Fruit fly (Drosophila melanogaster) whole organism, embryonic: ENCODE data around the gene Mer.

ENCODE experiments used
- Aef1 ChIP-seq: fragments of 200-800 bp; sonication (Bioruptor generic); IDR thresholded peaks from 3 replicates; pipeline ENCODE4 v1.3.6; 2022; ENCODE audit warnings: missing biosample characterization, missing genetic modification characterization
- Awh ChIP-seq: fragments of 200-800 bp; sonication (Bioruptor generic); IDR thresholded peaks from 2 replicates; pipeline ENCODE4, ENCODE4 v1.3.6; 2022; ENCODE audit warnings: missing biosample characterization, missing genetic modification characterization
- Bteb2 ChIP-seq: fragments of 200-800 bp; sonication (Bioruptor generic); optimal IDR thresholded peaks from 2 replicates; lab custom pipeline; 2016; ENCODE audit warnings: missing biosample characterization, missing genetic modification characterization
- CG1024 ChIP-seq: fragments of 200-800 bp; sonication (Bioruptor generic); IDR thresholded peaks from 2 replicates; pipeline ENCODE4 v1.3.6; 2022; ENCODE audit warnings: missing biosample characterization, missing genetic modification characterization
- CG10321 ChIP-seq: fragments of 200-800 bp; sonication (Bioruptor generic); IDR thresholded peaks from 2 replicates; pipeline ENCODE4 v1.3.6; 2022; ENCODE audit warnings: missing biosample characterization, missing genetic modification characterization
- CG10979 ChIP-seq: fragments of 200-800 bp; sonication (Bioruptor generic); optimal IDR thresholded peaks from 2 replicates; lab custom pipeline; 2018; ENCODE audit warnings: missing biosample characterization, mild to moderate bottlenecking, missing genetic modification characterization, moderate library complexity
- CG12659 ChIP-seq: fragments of 200-800 bp; sonication (Bioruptor generic); optimal IDR thresholded peaks from 3 replicates; lab custom pipeline; 2017; ENCODE audit warnings: mild to moderate bottlenecking, missing biosample characterization, missing genetic modification reagents, missing genetic modification characterization
- CG1602 ChIP-seq: fragments of 200-800 bp; sonication (Bioruptor generic); optimal IDR thresholded peaks from 3 replicates; lab custom pipeline; 2016; ENCODE audit warnings: missing biosample characterization, missing genetic modification characterization
- CG16813 ChIP-seq: fragments of 200-800 bp; sonication (Bioruptor generic); IDR thresholded peaks from 3 replicates; pipeline ENCODE4 v1.3.6; 2022; ENCODE audit warnings: missing biosample characterization, missing genetic modification characterization; ENCODE audit not compliant: partially characterized antibody
- CG17802 ChIP-seq: fragments of 200-800 bp; sonication (Bioruptor generic); optimal IDR thresholded peaks from 2 replicates; lab custom pipeline; 2018; ENCODE audit warnings: missing biosample characterization, mild to moderate bottlenecking, missing genetic modification characterization, moderate library complexity
- CG3838 ChIP-seq: fragments of 200-800 bp; sonication (Bioruptor generic); optimal IDR thresholded peaks from 3 replicates; lab custom pipeline; 2016; ENCODE audit warnings: missing biosample characterization, missing genetic modification characterization
- CG4360 ChIP-seq: fragments of 200-800 bp; sonication (Bioruptor generic); IDR thresholded peaks from 2 replicates; pipeline ENCODE4 v1.3.6; 2022; ENCODE audit warnings: missing biosample characterization, missing genetic modification characterization
- CG4617 ChIP-seq: fragments of 200-800 bp; sonication (Bioruptor generic); optimal IDR thresholded peaks from 3 replicates; lab custom pipeline; 2016; ENCODE audit warnings: missing biosample characterization, missing genetic modification characterization, borderline replicate concordance
- CG4730 ChIP-seq: fragments of 200-800 bp; sonication (Bioruptor generic); IDR thresholded peaks from 2 replicates; pipeline ENCODE4 v1.3.6; 2022; ENCODE audit warnings: missing biosample characterization, missing genetic modification characterization
- CG6654 ChIP-seq: fragments of 200-800 bp; sonication (Bioruptor generic); optimal IDR thresholded peaks from 2 replicates; lab custom pipeline; 2017; ENCODE audit warnings: missing biosample characterization, mild to moderate bottlenecking, missing genetic modification characterization
- CG9215 ChIP-seq: fragments of 200-800 bp; sonication (Bioruptor generic); IDR thresholded peaks from 2 replicates; pipeline ENCODE4 v1.3.6; 2022; ENCODE audit warnings: missing biosample characterization, missing genetic modification characterization
- CTCF ChIP-seq: fragments of 200-800 bp; sonication (Bioruptor generic); optimal IDR thresholded peaks from 2 replicates; lab custom pipeline; 2017; ENCODE audit warnings: missing biosample characterization, mild to moderate bottlenecking, missing genetic modification characterization, moderate library complexity
- Chrac-16 ChIP-seq: fragments of 200-800 bp; sonication (Bioruptor generic); optimal IDR thresholded peaks from 3 replicates; lab custom pipeline; 2016; ENCODE audit warnings: missing biosample characterization, missing genetic modification characterization
- D ChIP-seq, 2 experiments: fragments of 200-800 bp in 1 of 2; fragments of >200 bp in 1 of 2; sonication (Bioruptor generic) in 1 of 2; optimal IDR thresholded peaks; 2 replicates in 1 of 2; 3 replicates in 1 of 2; lab custom pipeline; 2017; ENCODE audit warnings: mild to moderate bottlenecking in 1 of 2, missing biosample characterization in 1 of 2, missing genetic modification characterization in 1 of 2, missing genetic modification reagents in 1 of 2
- Dad ChIP-seq: fragments of 200-800 bp; sonication (Bioruptor generic); optimal IDR thresholded peaks from 3 replicates; lab custom pipeline; 2016; ENCODE audit warnings: missing biosample characterization, missing genetic modification characterization
- Dref ChIP-seq: fragments of 200-800 bp; sonication (Bioruptor generic); IDR thresholded peaks from 2 replicates; pipeline ENCODE4 v1.3.6; 2022; ENCODE audit warnings: missing biosample characterization, missing genetic modification characterization
- HLH54F ChIP-seq: fragments of 200-800 bp; sonication (Bioruptor generic); optimal IDR thresholded peaks from 3 replicates; lab custom pipeline; 2016; ENCODE audit warnings: missing biosample characterization, missing genetic modification characterization
- Hsf ChIP-seq: fragments of 200-800 bp; sonication (Bioruptor generic); optimal IDR thresholded peaks from 3 replicates; lab custom pipeline; 2016; ENCODE audit warnings: missing biosample characterization, missing genetic modification characterization
- Max ChIP-seq: fragments of 200-800 bp; sonication (Bioruptor generic); optimal IDR thresholded peaks from 2 replicates; lab custom pipeline; 2016; ENCODE audit warnings: missing biosample characterization, mild to moderate bottlenecking, missing genetic modification characterization
- Mes4 ChIP-seq: fragments of 200-800 bp; sonication (Bioruptor generic); optimal IDR thresholded peaks from 2 replicates; lab custom pipeline; 2016; ENCODE audit warnings: missing biosample characterization, missing genetic modification characterization
- Optix ChIP-seq: fragments of 200-800 bp; sonication (Bioruptor generic); IDR thresholded peaks from 3 replicates; pipeline ENCODE4 v1.3.6; 2022; ENCODE audit warnings: missing biosample characterization, missing genetic modification characterization
- al ChIP-seq: fragments of 200-800 bp; sonication (Bioruptor generic); IDR thresholded peaks from 2 replicates; pipeline ENCODE4 v1.3.6; 2022; ENCODE audit warnings: missing biosample characterization, missing genetic modification characterization
- ash1 ChIP-seq: fragments of 200-800 bp; sonication (Bioruptor generic); optimal IDR thresholded peaks from 2 replicates; lab custom pipeline; 2018; ENCODE audit warnings: missing biosample characterization, mild to moderate bottlenecking, missing genetic modification characterization
- az2 ChIP-seq: fragments of 200-800 bp; sonication (Bioruptor generic); optimal IDR thresholded peaks from 3 replicates; lab custom pipeline; 2016; ENCODE audit warnings: missing biosample characterization, missing genetic modification characterization
- bbx ChIP-seq: fragments of 200-800 bp; sonication (Bioruptor generic); IDR thresholded peaks from 2 replicates; pipeline ENCODE4 v1.3.6; 2022; ENCODE audit warnings: missing biosample characterization, missing genetic modification characterization; ENCODE audit not compliant: partially characterized antibody
- crc ChIP-seq: fragments of 200-800 bp; sonication (Bioruptor generic); optimal IDR thresholded peaks from 2 replicates; lab custom pipeline; 2016; ENCODE audit warnings: missing biosample characterization, missing genetic modification characterization
- da ChIP-seq: fragments of 200-800 bp; sonication (Bioruptor generic); optimal IDR thresholded peaks from 2 replicates; lab custom pipeline; 2016; ENCODE audit warnings: missing biosample characterization, missing genetic modification characterization
- disco-r ChIP-seq: fragments of 200-800 bp; sonication (Bioruptor generic); optimal IDR thresholded peaks from 2 replicates; lab custom pipeline; 2016; ENCODE audit warnings: missing biosample characterization, missing genetic modification characterization
- ems ChIP-seq: fragments of 200-800 bp; sonication (Bioruptor generic); optimal IDR thresholded peaks from 3 replicates; lab custom pipeline; 2016; ENCODE audit warnings: missing biosample characterization, missing genetic modification characterization
- gce ChIP-seq: fragments of 200-800 bp; sonication (Bioruptor generic); IDR thresholded peaks from 3 replicates; pipeline ENCODE4 v1.3.6; 2022; ENCODE audit warnings: missing biosample characterization, missing genetic modification characterization
- maf-S ChIP-seq: fragments of 200-800 bp; sonication (Bioruptor generic); optimal IDR thresholded peaks from 2 replicates; lab custom pipeline; 2016; ENCODE audit warnings: missing biosample characterization, missing genetic modification characterization
- org-1 ChIP-seq: fragments of 200-800 bp; sonication (Bioruptor generic); optimal IDR thresholded peaks from 2 replicates; lab custom pipeline; 2017; ENCODE audit warnings: missing biosample characterization, missing genetic modification characterization
- repo ChIP-seq: fragments of 200-800 bp; sonication (Bioruptor generic); optimal IDR thresholded peaks from 2 replicates; lab custom pipeline; 2016; ENCODE audit warnings: missing biosample characterization, missing genetic modification characterization
- row ChIP-seq: fragments of 200-800 bp; sonication (Bioruptor generic); IDR thresholded peaks from 3 replicates; pipeline ENCODE4 v1.3.6; 2022; ENCODE audit warnings: missing biosample characterization, missing genetic modification characterization
- sens ChIP-seq: fragments of 200-800 bp; sonication (Bioruptor generic); peaks from one replicate; lab custom pipeline; 2016; ENCODE audit warnings: missing biosample characterization, missing genetic modification characterization
- sisA ChIP-seq: fragments of 200-800 bp; sonication (Bioruptor generic); IDR thresholded peaks from 2 replicates; pipeline ENCODE4 v1.3.6; 2022; ENCODE audit warnings: missing biosample characterization, missing genetic modification characterization
- slp2 ChIP-seq: fragments of 200-800 bp; sonication (Bioruptor generic); optimal IDR thresholded peaks from 2 replicates; lab custom pipeline; 2016; ENCODE audit warnings: missing biosample characterization, missing genetic modification characterization
- so ChIP-seq: fragments of 200-800 bp; sonication (Bioruptor generic); IDR thresholded peaks from 3 replicates; pipeline ENCODE4 v1.3.6; 2022; ENCODE audit warnings: missing biosample characterization, missing genetic modification characterization
- sob ChIP-seq: fragments of 200-800 bp; sonication (Bioruptor generic); IDR thresholded peaks from 2 replicates; pipeline ENCODE4 v1.3.6; 2022; ENCODE audit warnings: missing biosample characterization, missing genetic modification characterization
- tin ChIP-seq: fragments of 200-800 bp; sonication (Bioruptor generic); optimal IDR thresholded peaks from 3 replicates; lab custom pipeline; 2016; ENCODE audit warnings: missing biosample characterization, missing genetic modification characterization
- tx ChIP-seq: fragments of 200-800 bp; sonication (Bioruptor generic); optimal IDR thresholded peaks from 2 replicates; lab custom pipeline; 2016; ENCODE audit warnings: missing biosample characterization, missing genetic modification characterization
- unc-4 ChIP-seq: fragments of 200-800 bp; sonication (Bioruptor generic); IDR thresholded peaks from 2 replicates; pipeline ENCODE4 v1.3.6; 2022; ENCODE audit warnings: missing biosample characterization, missing genetic modification characterization; ENCODE audit not compliant: partially characterized antibody
- vfl ChIP-seq: fragments of 200-800 bp; sonication (Bioruptor generic); optimal IDR thresholded peaks from 2 replicates; lab custom pipeline; 2016; ENCODE audit warnings: missing biosample characterization, missing genetic modification characterization
- vnd ChIP-seq: fragments of 200-800 bp; sonication (Bioruptor generic); IDR thresholded peaks from 3 replicates; pipeline ENCODE4 v1.3.6; 2022; ENCODE audit warnings: missing biosample characterization, missing genetic modification characterization; ENCODE audit not compliant: partially characterized antibody
- wor ChIP-seq: fragments of 200-800 bp; sonication (Bioruptor generic); IDR thresholded peaks from 2 replicates; pipeline ENCODE4 v1.3.6; 2022; ENCODE audit warnings: missing biosample characterization, missing genetic modification characterization

Mer gene

dm6 chrX:19651757-19652419 lies 41.4 kb downstream of the Mer start, which contains the start of the genes Ranbp21 and Elys (continued):
- 0 out of 2 replicates have a peak, but pooled peaks have one; percentile 39 for TF ChIP-seq wor (GFP tag; lab: Robert Waterston, UW)
- peak; percentile 41; the same call in 1 of the 2 replicates for TF ChIP-seq sob (GFP tag; lab: Robert Waterston, UW)
- TF ChIP-seq CG4360 (GFP tag; lab: Robert Waterston, UW): no peak
- TF ChIP-seq unc-4 (GFP tag; lab: Robert Waterston, UW): peak; percentile 44; the same call in 1 of the 2 replicates
- peak; percentile 55 for TF ChIP-seq Aef1 (GFP tag; lab: Robert Waterston, UW)
- no peak for TF ChIP-seq so (GFP tag; lab: Robert Waterston, UW)
- peak; percentile 6 for TF ChIP-seq CG10979 (tag; lab: Kevin White, UChicago)
- peak; percentile 62 for TF ChIP-seq CG9215 (GFP tag; lab: Robert Waterston, UW)
- peak; percentile 71 for TF ChIP-seq Chrac-16 (GFP tag; lab: Kevin White, UChicago)
- TF ChIP-seq ash1 (GFP tag; lab: Kevin White, UChicago): no peak
- TF ChIP-seq slp2 (GFP tag; lab: Kevin White, UChicago): peak; percentile 53
- peak; percentile 61 for TF ChIP-seq Mes4 (GFP tag; lab: Kevin White, UChicago)
- TF ChIP-seq disco-r (GFP tag; lab: Kevin White, UChicago): peak; percentile 12
- TF ChIP-seq Max: peak; percentile 64
- peak; percentile 57; the same call in 2 of the 3 replicates for TF ChIP-seq Optix
- peak; percentile 31; the same call in 1 of the 2 replicates for TF ChIP-seq CG1024 (GFP tag; lab: Robert Waterston, UW)
- peak; percentile 24 for TF ChIP-seq da (GFP tag; lab: Kevin White, UChicago)
- no peak for TF ChIP-seq CG3838 (GFP tag; lab: Kevin White, UChicago)
- TF ChIP-seq CG16813: 0 out of 3 replicates have a peak, but pooled peaks have one; percentile 56
- peak; percentile 65 for TF ChIP-seq Dad (GFP tag; lab: Kevin White, UChicago)
- peak; percentile 7 for TF ChIP-seq CG6654
- TF ChIP-seq Awh: 0 out of 2 replicates have a peak, but pooled peaks have one; percentile 29
- peak; percentile 26 for TF ChIP-seq vfl
- peak; percentile 34; the same call in 1 of the 2 replicates for TF ChIP-seq CG4730 (GFP tag; lab: Robert Waterston, UW)
- TF ChIP-seq gce (GFP tag; lab: Robert Waterston, UW): no peak
- 0 out of 2 replicates have a peak, but pooled peaks have one; percentile 12 for TF ChIP-seq bbx (GFP tag; lab: Robert Waterston, UW)
- TF ChIP-seq HLH54F: peak; percentile 76
- TF ChIP-seq sisA (GFP tag; lab: Robert Waterston, UW): peak; percentile 66
- peak; percentile 20 for TF ChIP-seq CG4617 (GFP tag; lab: Kevin White, UChicago)
- TF ChIP-seq az2 (GFP tag; lab: Kevin White, UChicago): peak; percentile 45
- peak; percentile 69 for TF ChIP-seq CG12659 (GFP tag; lab: Kevin White, UChicago)
- TF ChIP-seq tx: peak; percentile 58
- TF ChIP-seq Hsf (GFP tag; lab: Kevin White, UChicago): peak; percentile 69
- TF ChIP-seq org-1 (GFP tag; lab: Kevin White, UChicago): no peak
- no peak for TF ChIP-seq D (optimal IDR thresholded peaks at IDR 0.05; lab: Kevin White, UChicago)
- TF ChIP-seq D (GFP tag; optimal IDR thresholded peaks at IDR 0.05; lab: Kevin White, UChicago): no peak
- peak; percentile 43 for TF ChIP-seq maf-S (GFP tag; lab: Kevin White, UChicago)
- TF ChIP-seq row (GFP tag; lab: Robert Waterston, UW): peak; percentile 70
- peak; percentile 30 for TF ChIP-seq Bteb2
- peak; percentile 94 for TF ChIP-seq sens (GFP tag; lab: Kevin White, UChicago)
- no peak for TF ChIP-seq CG10321 (GFP tag; lab: Robert Waterston, UW)
- TF ChIP-seq CG17802: peak; percentile 20
- TF ChIP-seq repo: no peak
- TF ChIP-seq crc (GFP tag; lab: Kevin White, UChicago): peak; percentile 37
- TF ChIP-seq tin (GFP tag; lab: Kevin White, UChicago): peak; percentile 48
- TF ChIP-seq al (GFP tag; lab: Robert Waterston, UW): peak; percentile 49; the same call in 1 of the 2 replicates
- TF ChIP-seq CTCF (GFP tag; lab: Kevin White, UChicago): no peak
- TF ChIP-seq vnd (GFP tag; lab: Robert Waterston, UW): 0 out of 3 replicates have a peak, but pooled peaks have one; percentile 46
- TF ChIP-seq Dref (GFP tag; lab: Robert Waterston, UW): peak; percentile 33
- peak; percentile 61 for TF ChIP-seq ems
- TF ChIP-seq CG1602 (GFP tag; lab: Kevin White, UChicago): peak; percentile 50
